Fruit fly (Drosophila melanogaster) whole organism, embryonic: ENCODE data around the gene HIPP1.

Source experiments
- BEAF-32 ChIP-seq: fragments of 200-800 bp; sonication (Bioruptor generic); optimal IDR thresholded peaks from 3 replicates; lab custom pipeline; 2017; ENCODE audit warnings: missing biosample characterization, missing genetic modification characterization, mild to moderate bottlenecking, moderate library complexity, missing genetic modification reagents
- CG10267 ChIP-seq: fragments of 200-800 bp; sonication (Bioruptor generic); optimal IDR thresholded peaks from 2 replicates; lab custom pipeline; 2018; ENCODE audit warnings: missing biosample characterization, mild to moderate bottlenecking, missing genetic modification characterization, moderate library complexity
- CG10979 ChIP-seq: fragments of 200-800 bp; sonication (Bioruptor generic); optimal IDR thresholded peaks from 2 replicates; lab custom pipeline; 2018; ENCODE audit warnings: missing biosample characterization, mild to moderate bottlenecking, missing genetic modification characterization, moderate library complexity
- CG11085 ChIP-seq: fragments of 200-800 bp; sonication (Bioruptor generic); IDR thresholded peaks from 2 replicates; pipeline ENCODE4 v1.3.6; 2022; ENCODE audit warnings: missing biosample characterization, missing genetic modification characterization
- CG12391 ChIP-seq: fragments of 200-800 bp; sonication (Bioruptor generic); optimal IDR thresholded peaks from 3 replicates; lab custom pipeline; 2018; ENCODE audit warnings: missing biosample characterization, mild to moderate bottlenecking, missing genetic modification characterization, moderate library complexity
- CG12769 ChIP-seq: fragments of 200-800 bp; sonication (Bioruptor generic); optimal IDR thresholded peaks from 2 replicates; lab custom pipeline; 2019; ENCODE audit warnings: missing biosample characterization, mild to moderate bottlenecking, missing genetic modification characterization, moderate library complexity
- CG13287 ChIP-seq: fragments of 200-800 bp; sonication (Bioruptor generic); IDR thresholded peaks from 2 replicates; pipeline ENCODE4 v1.3.6; 2022; ENCODE audit warnings: missing biosample characterization, missing genetic modification characterization; ENCODE audit not compliant: partially characterized antibody
- CG13424 ChIP-seq: fragments of 200-800 bp; sonication (Bioruptor generic); optimal IDR thresholded peaks from 2 replicates; lab custom pipeline; 2019; ENCODE audit warnings: missing biosample characterization, mild to moderate bottlenecking, missing genetic modification characterization, moderate library complexity
- CG15514 ChIP-seq: fragments of 200-800 bp; sonication (Bioruptor generic); optimal IDR thresholded peaks from 3 replicates; lab custom pipeline; 2017; ENCODE audit warnings: missing biosample characterization, missing genetic modification characterization, mild to moderate bottlenecking, moderate library complexity, missing genetic modification reagents
- CG15601 ChIP-seq: fragments of 200-800 bp; sonication (Bioruptor generic); optimal IDR thresholded peaks from 3 replicates; lab custom pipeline; 2019; ENCODE audit warnings: missing biosample characterization, mild to moderate bottlenecking, missing genetic modification characterization, moderate library complexity
- CG1603 ChIP-seq: fragments of 200-800 bp; sonication (Bioruptor generic); optimal IDR thresholded peaks from 2 replicates; lab custom pipeline; 2019; ENCODE audit warnings: missing biosample characterization, mild to moderate bottlenecking, missing genetic modification characterization, moderate library complexity
- CG17568 ChIP-seq: fragments of 200-800 bp; sonication (Bioruptor generic); optimal IDR thresholded peaks from 2 replicates; lab custom pipeline; 2018; ENCODE audit warnings: missing biosample characterization, mild to moderate bottlenecking, missing genetic modification characterization, moderate library complexity
- CG2712 ChIP-seq: fragments of 200-800 bp; optimal IDR thresholded peaks from 3 replicates; lab custom pipeline; 2019; ENCODE audit warnings: missing biosample characterization, mild to moderate bottlenecking, missing genetic modification characterization, moderate library complexity
- CG2889 ChIP-seq: fragments of 200-800 bp; sonication (Bioruptor generic); IDR thresholded peaks from 3 replicates; pipeline ENCODE4 v1.3.6; 2022; ENCODE audit warnings: missing biosample characterization, missing genetic modification characterization
- CG30020 ChIP-seq: fragments of 200-800 bp; optimal IDR thresholded peaks from 2 replicates; lab custom pipeline; 2019; ENCODE audit warnings: missing biosample characterization, mild to moderate bottlenecking, missing genetic modification characterization, moderate library complexity
- CG3163 ChIP-seq: fragments of 200-800 bp; sonication (Bioruptor generic); optimal IDR thresholded peaks from 3 replicates; lab custom pipeline; 2016; ENCODE audit warnings: missing biosample characterization, missing genetic modification characterization
- CG34376 ChIP-seq: fragments of 200-800 bp; sonication (Bioruptor generic); optimal IDR thresholded peaks from 2 replicates; lab custom pipeline; 2018; ENCODE audit warnings: missing biosample characterization, mild to moderate bottlenecking, missing genetic modification characterization
- CG34422 ChIP-seq: fragments of 200-800 bp; sonication (Bioruptor generic); IDR thresholded peaks from 3 replicates; pipeline ENCODE4 v1.3.6; 2022; ENCODE audit warnings: missing biosample characterization, missing genetic modification characterization
- CG4617 ChIP-seq: fragments of 200-800 bp; sonication (Bioruptor generic); optimal IDR thresholded peaks from 3 replicates; lab custom pipeline; 2016; ENCODE audit warnings: missing biosample characterization, missing genetic modification characterization, borderline replicate concordance
- CG5245 ChIP-seq: fragments of 200-800 bp; sonication (Bioruptor generic); optimal IDR thresholded peaks from 3 replicates; lab custom pipeline; 2016; ENCODE audit warnings: missing biosample characterization, missing genetic modification characterization
- CG6254 ChIP-seq: fragments of 200-800 bp; sonication (Bioruptor generic); optimal IDR thresholded peaks from 3 replicates; lab custom pipeline; 2017; ENCODE audit warnings: mild to moderate bottlenecking, missing biosample characterization, missing genetic modification reagents, missing genetic modification characterization
- CG6689 ChIP-seq: fragments of 200-800 bp; sonication (Bioruptor generic); IDR thresholded peaks from 2 replicates; pipeline ENCODE4 v1.3.6; 2022; ENCODE audit warnings: missing biosample characterization, missing genetic modification characterization
- HLHmδ ChIP-seq: fragments of 200-800 bp; sonication (Bioruptor generic); optimal IDR thresholded peaks from 2 replicates; lab custom pipeline; 2018; ENCODE audit warnings: missing biosample characterization, mild to moderate bottlenecking, missing genetic modification characterization, moderate library complexity
- Med ChIP-seq: fragments of 200-800 bp; sonication (Bioruptor generic); peaks from one replicate; lab custom pipeline; 2016; ENCODE audit warnings: missing biosample characterization, missing genetic modification characterization, mild to moderate bottlenecking, inconsistent platforms, moderate library complexity
- NC2β ChIP-seq: fragments of 200-800 bp; sonication (Bioruptor generic); optimal IDR thresholded peaks from 2 replicates; lab custom pipeline; 2016; ENCODE audit warnings: missing biosample characterization, missing genetic modification characterization
- Nf-YB ChIP-seq: fragments of 200-800 bp; sonication (Bioruptor generic); optimal IDR thresholded peaks from 3 replicates; lab custom pipeline; 2019; ENCODE audit warnings: missing biosample characterization, mild to moderate bottlenecking, missing genetic modification characterization, moderate library complexity
- Nf-YC ChIP-seq: fragments of 200-800 bp; optimal IDR thresholded peaks from 3 replicates; lab custom pipeline; 2019; ENCODE audit warnings: missing biosample characterization, mild to moderate bottlenecking, missing genetic modification characterization, moderate library complexity
- Pdp1 ChIP-seq, 2 experiments: fragments of 200-800 bp; sonication (Bioruptor generic); optimal IDR thresholded peaks; 3 replicates each; lab custom pipeline; 2016; ENCODE audit warnings: missing biosample characterization in 2 of 2, missing genetic modification characterization in 2 of 2, mild to moderate bottlenecking in 1 of 2, moderate library complexity in 1 of 2
- Poxn ChIP-seq: fragments of 200-800 bp; sonication (Bioruptor generic); IDR thresholded peaks from 2 replicates; pipeline ENCODE4 v1.3.6; 2022; ENCODE audit warnings: missing biosample characterization, missing genetic modification characterization
- YL-1 ChIP-seq: fragments of 200-800 bp; sonication (Bioruptor generic); optimal IDR thresholded peaks from 3 replicates; lab custom pipeline; 2017; ENCODE audit warnings: missing biosample characterization, mild to moderate bottlenecking, missing genetic modification characterization
- ems ChIP-seq: fragments of 200-800 bp; sonication (Bioruptor generic); optimal IDR thresholded peaks from 3 replicates; lab custom pipeline; 2016; ENCODE audit warnings: missing biosample characterization, missing genetic modification characterization
- esg ChIP-seq: fragments of 200-800 bp; sonication (Bioruptor generic); conservative IDR thresholded peaks from 2 replicates; pipeline ENCODE4 v1.3.6; 2022; ENCODE audit warnings: missing biosample characterization, missing genetic modification characterization
- gro ChIP-seq: fragments of 200-800 bp; sonication (Bioruptor generic); optimal IDR thresholded peaks from 2 replicates; lab custom pipeline; 2016; ENCODE audit warnings: missing biosample characterization, missing genetic modification characterization
- hbn ChIP-seq: fragments of 200-800 bp; sonication (Bioruptor generic); IDR thresholded peaks from 2 replicates; pipeline ENCODE4 v1.3.6; 2022; ENCODE audit warnings: missing biosample characterization, missing genetic modification characterization; ENCODE audit not compliant: partially characterized antibody
- kay ChIP-seq: fragments of 200-800 bp; sonication (Bioruptor generic); optimal IDR thresholded peaks from 2 replicates; lab custom pipeline; 2016; ENCODE audit warnings: missing biosample characterization, missing genetic modification characterization
- lbe ChIP-seq: fragments of 200-800 bp; sonication (Bioruptor generic); optimal IDR thresholded peaks from 2 replicates; lab custom pipeline; 2016; ENCODE audit warnings: missing biosample characterization, mild to moderate bottlenecking, missing genetic modification characterization
- odd ChIP-seq: fragments of 200-800 bp; sonication (Bioruptor generic); optimal IDR thresholded peaks from 2 replicates; lab custom pipeline; 2017; ENCODE audit warnings: missing biosample characterization, mild to moderate bottlenecking, missing genetic modification characterization
- pnt ChIP-seq: fragments of 200-800 bp; sonication (Bioruptor generic); optimal IDR thresholded peaks from 3 replicates; lab custom pipeline; 2016; ENCODE audit warnings: missing biosample characterization, missing genetic modification characterization
- pzg ChIP-seq: fragments of 200-800 bp; sonication (Bioruptor generic); optimal IDR thresholded peaks from 3 replicates; lab custom pipeline; 2018; ENCODE audit warnings: missing biosample characterization, mild to moderate bottlenecking, missing genetic modification characterization, moderate library complexity
- row ChIP-seq: fragments of 200-800 bp; sonication (Bioruptor generic); IDR thresholded peaks from 3 replicates; pipeline ENCODE4 v1.3.6; 2022; ENCODE audit warnings: missing biosample characterization, missing genetic modification characterization
- run ChIP-seq: fragments of 200-800 bp; sonication (Bioruptor generic); optimal IDR thresholded peaks from 3 replicates; lab custom pipeline; 2018; ENCODE audit warnings: missing biosample characterization, mild to moderate bottlenecking, missing genetic modification characterization
- sc ChIP-seq, 3 experiments: fragments of >200 bp in 2 of 3; fragments of 200-800 bp in 1 of 3; sonication (Bioruptor generic) in 1 of 3; optimal IDR thresholded peaks; 2 replicates in 2 of 3; 3 replicates in 1 of 3; lab custom pipeline; 2017; ENCODE audit warnings: mild to moderate bottlenecking in 1 of 3, missing biosample characterization in 1 of 3, missing genetic modification characterization in 1 of 3, missing genetic modification reagents in 1 of 3
- slbo ChIP-seq: fragments of 200-800 bp; sonication (Bioruptor generic); IDR thresholded peaks from 2 replicates; pipeline ENCODE4 v1.3.6; 2022; ENCODE audit warnings: missing biosample characterization, missing genetic modification characterization
- stwl ChIP-seq: fragments of 200-800 bp; sonication (Bioruptor generic); optimal IDR thresholded peaks from 3 replicates; lab custom pipeline; 2018; ENCODE audit warnings: missing biosample characterization, mild to moderate bottlenecking, missing genetic modification characterization, moderate library complexity
- sug ChIP-seq: fragments of 200-800 bp; optimal IDR thresholded peaks from 2 replicates; lab custom pipeline; 2019; ENCODE audit warnings: missing biosample characterization, mild to moderate bottlenecking, missing genetic modification characterization, moderate library complexity
- trem ChIP-seq: fragments of 200-800 bp; optimal IDR thresholded peaks from 3 replicates; lab custom pipeline; 2019; ENCODE audit warnings: missing biosample characterization, mild to moderate bottlenecking, missing genetic modification characterization, moderate library complexity
- unc-4 ChIP-seq: fragments of 200-800 bp; sonication (Bioruptor generic); IDR thresholded peaks from 2 replicates; pipeline ENCODE4 v1.3.6; 2022; ENCODE audit warnings: missing biosample characterization, missing genetic modification characterization; ENCODE audit not compliant: partially characterized antibody
- vfl ChIP-seq: fragments of 200-800 bp; sonication (Bioruptor generic); optimal IDR thresholded peaks from 2 replicates; lab custom pipeline; 2016; ENCODE audit warnings: missing biosample characterization, missing genetic modification characterization
- zfh1 ChIP-seq: fragments of 200-800 bp; sonication (Bioruptor generic); IDR thresholded peaks from 3 replicates; pipeline ENCODE4 v1.3.6; 2022; ENCODE audit warnings: missing biosample characterization, missing genetic modification characterization

HIPP1 gene

DNA sequence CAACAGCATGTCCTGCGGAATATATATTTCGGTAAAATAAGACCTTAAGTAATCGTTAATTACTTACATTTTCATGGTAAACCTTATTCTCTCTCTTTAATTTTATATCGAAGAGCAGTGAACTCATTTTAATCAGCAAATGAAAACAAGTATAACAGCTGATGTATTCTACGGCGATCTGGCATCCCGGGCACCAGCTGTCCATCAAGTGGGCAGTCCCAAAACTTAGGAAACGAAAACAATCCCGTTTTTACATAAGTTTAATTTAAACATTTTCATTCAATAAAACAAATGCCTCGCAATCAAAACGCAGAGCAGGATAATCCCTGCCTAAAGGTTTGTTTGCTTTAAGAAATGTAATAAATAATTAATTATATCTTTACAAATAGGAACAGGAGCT is 40.1 kb upstream of the HIPP1 start, which contains the start of the genes CG4074 and CG4186 (continued):
- TF ChIP-seq sc (optimal IDR thresholded peaks at IDR 0.05; lab: Kevin White, UChicago) (no peak), sc (GFP tag; optimal IDR thresholded peaks at IDR 0.05; lab: Kevin White, UChicago) (no peak), hbn (peak; percentile 45; the same call in 1 of the 2 replicates), CG13424 (tag; lab: Kevin White, UChicago) (peak; percentile 5), trem (tag; lab: Kevin White, UChicago) (peak; percentile 99), CG3163 (GFP tag; lab: Kevin White, UChicago) (peak; percentile 83), slbo (GFP tag; lab: Robert Waterston, UW) (no peak), BEAF-32 (GFP tag; lab: Kevin White, UChicago) (peak; percentile 37), CG4617 (GFP tag; lab: Kevin White, UChicago) (peak; percentile 37), esg (GFP tag; lab: Robert Waterston, UW) (no peak), CG10979 (tag; lab: Kevin White, UChicago) (peak; percentile 4), pnt (GFP tag; lab: Kevin White, UChicago) (no peak), CG30020 (tag; lab: Kevin White, UChicago) (peak; percentile 17), CG11085 (GFP tag; lab: Robert Waterston, UW) (no peak), CG5245 (GFP tag; lab: Kevin White, UChicago) (no peak), CG1603 (tag; lab: Kevin White, UChicago) (peak; percentile 62), CG6689 (no peak), Med (peak; percentile 60), CG13287 (GFP tag; lab: Robert Waterston, UW) (peak; percentile 62), CG17568 (GFP tag; lab: Kevin White, UChicago) (peak; percentile 35), unc-4 (GFP tag; lab: Robert Waterston, UW) (0 out of 2 replicates have a peak, but pooled peaks have one; percentile 27), Poxn (GFP tag; lab: Robert Waterston, UW) (no peak), CG6254 (peak; percentile 9), gro (GFP tag; lab: Kevin White, UChicago) (peak; percentile 22), stwl (tag; lab: Kevin White, UChicago) (peak; percentile 89), zfh1 (GFP tag; lab: Robert Waterston, UW) (0 out of 3 replicates have a peak, but pooled peaks have one; percentile 4), odd (GFP tag; lab: Kevin White, UChicago) (no peak), CG15514 (GFP tag; lab: Kevin White, UChicago) (peak; percentile 31), vfl (no peak), YL-1 (peak; percentile 82), sug (tag; lab: Kevin White, UChicago) (peak; percentile 21), CG34376 (GFP tag; lab: Kevin White, UChicago) (peak; percentile 9), CG12769 (peak; percentile 51), lbe (peak; percentile 22), Nf-YC (tag; lab: Kevin White, UChicago) (peak; percentile 77), CG10267 (tag; lab: Kevin White, UChicago) (peak; percentile 30), HLHmδ (no peak), kay (GFP tag; lab: Kevin White, UChicago) (no peak), run (tag; lab: Kevin White, UChicago) (no peak), Nf-YB (GFP tag; lab: Kevin White, UChicago) (peak; percentile 52), CG2889 (no peak), CG12391 (tag; lab: Kevin White, UChicago) (peak; percentile 9), pzg (GFP tag; lab: Kevin White, UChicago) (peak; percentile 65), CG15601 (tag; lab: Kevin White, UChicago) (no peak), row (GFP tag; lab: Robert Waterston, UW) (peak; percentile 32; the same call in 1 of the 3 replicates), NC2β (GFP tag; lab: Kevin White, UChicago) (no peak), Pdp1 (GFP tag; optimal IDR thresholded peaks at IDR 0.05; lab: Kevin White, UChicago) (peak in 1 of 2 experiments; percentile 95), CG34422 (GFP tag; lab: Robert Waterston, UW) (peak; percentile 25; the same call in 1 of the 3 replicates), CG2712 (tag; lab: Kevin White, UChicago) (peak; percentile 13), ems (GFP tag; lab: Kevin White, UChicago) (no peak)
